Worm (Caenorhabditis elegans) whole organism, L1 larva: ENCODE data around the gene atf-4.

Source experiments
- C04F5.9 ChIP-seq: sonication (generic microtip); optimal IDR thresholded peaks from 2 replicates; lab custom pipeline; 2016; ENCODE audit warnings: missing genetic modification characterization, missing compliant biosample characterization
- C16A3.4 ChIP-seq: fragments of 150-350 bp; optimal IDR thresholded peaks from 2 replicates; lab custom pipeline; 2014; ENCODE audit warnings: missing biosample characterization, missing genetic modification characterization
- F16B12.6 ChIP-seq: fragments of 150-350 bp; optimal IDR thresholded peaks from 2 replicates; lab custom pipeline; 2014; ENCODE audit warnings: missing biosample characterization, missing genetic modification characterization
- ceh-63 ChIP-seq: fragments of 200-800 bp; sonication (Bioruptor generic); optimal IDR thresholded peaks from 2 replicates; lab custom pipeline; 2018; ENCODE audit warnings: mild to moderate bottlenecking, missing genetic modification characterization, missing compliant biosample characterization
- ceh-82 ChIP-seq, 3 experiments: fragments of 150-350 bp in 1 of 3; sonication (generic microtip) in 2 of 3; optimal IDR thresholded peaks; 2 replicates each; lab custom pipeline; 2014 to 2017; ENCODE audit warnings: missing biosample characterization in 3 of 3, missing genetic modification characterization in 3 of 3
- ceh-88 ChIP-seq: fragments of 200-800 bp; sonication (Bioruptor generic); IDR thresholded peaks from 2 replicates; pipeline ENCODE4 v1.3.6; 2022; ENCODE audit warnings: missing genetic modification characterization, missing compliant biosample characterization
- ces-1 ChIP-seq: fragments of 150-350 bp; optimal IDR thresholded peaks from 2 replicates; lab custom pipeline; 2014; ENCODE audit warnings: missing biosample characterization, missing genetic modification reagents, missing genetic modification characterization
- efl-1 ChIP-seq, 4 experiments: fragments of 150-350 bp; optimal IDR thresholded peaks in 3 of 4; peaks in 1 of 4; 1 replicate in 1 of 4; 2 replicates in 3 of 4; lab custom pipeline; 2014; ENCODE audit warnings: missing biosample characterization in 2 of 4, missing genetic modification characterization in 2 of 4, missing genetic modification reagents in 2 of 4
- egl-13 ChIP-seq: sonication (generic microtip); optimal IDR thresholded peaks from 2 replicates; lab custom pipeline; 2016; ENCODE audit warnings: missing genotype, missing genetic modification reagents, missing genetic modification characterization, missing compliant biosample characterization
- egl-27 ChIP-seq, 2 experiments: fragments of 150-350 bp in 1 of 2; sonication (generic microtip); optimal IDR thresholded peaks; 3 replicates each; lab custom pipeline; 2017 to 2018; ENCODE audit warnings: missing biosample characterization in 2 of 2, missing genetic modification characterization in 2 of 2, missing genetic modification reagents in 2 of 2
- ets-5 ChIP-seq: fragments of 200-800 bp; sonication (Bioruptor generic); IDR thresholded peaks from 2 replicates; pipeline ENCODE4 v1.3.6; 2022; ENCODE audit warnings: missing genetic modification characterization, missing compliant biosample characterization
- fkh-10 ChIP-seq: sonication (generic microtip); optimal IDR thresholded peaks from 2 replicates; lab custom pipeline; 2017; ENCODE audit warnings: missing biosample characterization, missing genetic modification reagents, missing genetic modification characterization
- fkh-4 ChIP-seq: sonication (generic microtip); optimal IDR thresholded peaks from 2 replicates; lab custom pipeline; 2016; ENCODE audit warnings: missing compliant biosample characterization, missing genetic modification characterization, borderline replicate concordance
- fos-1 ChIP-seq: fragments of 150-350 bp; optimal IDR thresholded peaks from 2 replicates; lab custom pipeline; 2014; ENCODE audit warnings: missing biosample characterization, missing genetic modification characterization
- grh-1 ChIP-seq: fragments of 200-800 bp; sonication (Bioruptor generic); IDR thresholded peaks from 2 replicates; pipeline ENCODE4 v1.3.6; 2022; ENCODE audit warnings: missing genetic modification reagents, missing genetic modification characterization, missing compliant biosample characterization
- hpl-2 ChIP-seq: fragments of 150-350 bp; optimal IDR thresholded peaks from 2 replicates; lab custom pipeline; 2014; ENCODE audit warnings: missing biosample characterization, missing genetic modification reagents, missing genetic modification characterization
- irx-1 ChIP-seq: sonication (generic microtip); optimal IDR thresholded peaks from 2 replicates; lab custom pipeline; 2016; ENCODE audit warnings: missing genetic modification characterization, missing compliant biosample characterization
- jun-1 ChIP-seq: fragments of 150-350 bp; optimal IDR thresholded peaks from 2 replicates; lab custom pipeline; 2014; ENCODE audit warnings: missing biosample characterization, missing genetic modification reagents, missing genetic modification characterization
- lin-14 ChIP-seq: fragments of 200-800 bp; sonication (Bioruptor generic); optimal IDR thresholded peaks from 2 replicates; lab custom pipeline; 2018; ENCODE audit warnings: mild to moderate bottlenecking, missing genetic modification characterization, moderate library complexity, missing compliant biosample characterization
- lin-39 ChIP-seq: fragments of 150-350 bp; optimal IDR thresholded peaks from 2 replicates; lab custom pipeline; 2014; ENCODE audit warnings: missing biosample characterization, missing genetic modification reagents, missing genetic modification characterization
- mab-9 ChIP-seq: fragments of 200-800 bp; sonication (Bioruptor generic); IDR thresholded peaks from 2 replicates; pipeline ENCODE4 v1.3.6; 2022; ENCODE audit warnings: missing genetic modification reagents, missing genetic modification characterization, missing compliant biosample characterization
- mep-1 ChIP-seq: fragments of 150-350 bp; optimal IDR thresholded peaks from 2 replicates; lab custom pipeline; 2014; ENCODE audit warnings: missing biosample characterization, missing genetic modification characterization
- nhr-19 ChIP-seq: fragments of 200-800 bp; sonication (Bioruptor generic); conservative IDR thresholded peaks from 2 replicates; pipeline ENCODE4 v1.3.6; 2022; ENCODE audit warnings: missing genetic modification characterization, missing compliant biosample characterization
- nhr-237 ChIP-seq: fragments of 150-350 bp; optimal IDR thresholded peaks from 2 replicates; lab custom pipeline; 2014; ENCODE audit warnings: missing biosample characterization, missing genetic modification characterization
- nhr-28 ChIP-seq: fragments of 150-350 bp; optimal IDR thresholded peaks from 2 replicates; lab custom pipeline; 2014; ENCODE audit warnings: missing biosample characterization, missing genetic modification characterization
- nhr-84 ChIP-seq: sonication (generic microtip); optimal IDR thresholded peaks from 2 replicates; lab custom pipeline; 2017; ENCODE audit warnings: missing biosample characterization, missing genetic modification characterization
- nhr-85 ChIP-seq: sonication (generic microtip); peaks from one replicate; lab custom pipeline; 2016; ENCODE audit warnings: missing genetic modification characterization, inconsistent platforms, missing compliant biosample characterization
- pag-3 ChIP-seq: sonication (generic microtip); optimal IDR thresholded peaks from 2 replicates; lab custom pipeline; 2017; ENCODE audit warnings: missing genetic modification characterization, mild to moderate bottlenecking, missing compliant biosample characterization, antibody characterized with exemption, borderline replicate concordance; ENCODE audit not compliant: insufficient read depth
- pax-3 ChIP-seq: fragments of 200-800 bp; sonication (Bioruptor generic); optimal IDR thresholded peaks from 2 replicates; lab custom pipeline; 2018; ENCODE audit warnings: mild to moderate bottlenecking, missing genetic modification characterization, moderate library complexity, missing compliant biosample characterization
- rnt-1 ChIP-seq: sonication (generic microtip); optimal IDR thresholded peaks from 2 replicates; lab custom pipeline; 2016; ENCODE audit warnings: mild to moderate bottlenecking, missing genetic modification characterization, moderate library complexity, missing compliant biosample characterization
- skn-1 ChIP-seq: fragments of 150-350 bp; optimal IDR thresholded peaks from 2 replicates; lab custom pipeline; 2014; ENCODE audit warnings: missing biosample characterization, missing genetic modification characterization
- sox-4 ChIP-seq: sonication (generic microtip); optimal IDR thresholded peaks from 2 replicates; lab custom pipeline; 2016; ENCODE audit warnings: missing genetic modification characterization, missing compliant biosample characterization
- sptf-1 ChIP-seq: fragments of 150-350 bp; optimal IDR thresholded peaks from 2 replicates; lab custom pipeline; 2014; ENCODE audit warnings: missing biosample characterization, missing genetic modification characterization
- sup-37 ChIP-seq: fragments of 200-800 bp; sonication (Bioruptor generic); optimal IDR thresholded peaks from 2 replicates; lab custom pipeline; 2018; ENCODE audit warnings: mild to moderate bottlenecking, missing genetic modification characterization, missing compliant biosample characterization
- tbx-2 ChIP-seq: sonication (generic microtip); optimal IDR thresholded peaks from 2 replicates; lab custom pipeline; 2016; ENCODE audit warnings: missing genetic modification characterization, missing compliant biosample characterization
- unc-130 ChIP-seq: fragments of 150-350 bp; optimal IDR thresholded peaks from 2 replicates; lab custom pipeline; 2017; ENCODE audit warnings: missing biosample characterization, missing genetic modification characterization, inconsistent platforms
- unc-30 ChIP-seq: sonication (generic microtip); optimal IDR thresholded peaks from 2 replicates; lab custom pipeline; 2017; ENCODE audit warnings: missing biosample characterization, missing genetic modification characterization
- unc-62 ChIP-seq: fragments of 150-350 bp; optimal IDR thresholded peaks from 2 replicates; lab custom pipeline; 2014; ENCODE audit warnings: missing biosample characterization, missing genetic modification reagents, missing genetic modification characterization
- unc-86 ChIP-seq: sonication (generic microtip); optimal IDR thresholded peaks from 2 replicates; lab custom pipeline; 2016; ENCODE audit warnings: missing genetic modification characterization, missing compliant biosample characterization
- vab-15 ChIP-seq: sonication (generic microtip); optimal IDR thresholded peaks from 2 replicates; lab custom pipeline; 2017; ENCODE audit warnings: missing genotype, mild to moderate bottlenecking, missing genetic modification characterization, missing compliant biosample characterization
- zag-1 ChIP-seq: fragments of 150-350 bp; optimal IDR thresholded peaks from 2 replicates; lab custom pipeline; 2014; ENCODE audit warnings: missing biosample characterization, missing genetic modification characterization
- ztf-11 ChIP-seq, 2 experiments: sonication (generic microtip); optimal IDR thresholded peaks; 2 replicates each; lab custom pipeline; 2016 to 2017; ENCODE audit warnings: missing genetic modification characterization in 2 of 2, missing biosample characterization in 1 of 2, missing compliant biosample characterization in 1 of 2

Gene atf-4

ce11 chrX:14824490-14825050 is 14.0 kb upstream of the atf-4 start, which contains the start of gene mbk-1 (continued):
- TF ChIP-seq egl-13 (tag; lab: Kevin White, UChicago) (peak; percentile 57), ceh-82 (tag; optimal IDR thresholded peaks at IDR 0.05; lab: Kevin White, UChicago) (peak in 2 of 3 experiments; percentile 11 to 59), unc-62 (GFP tag; lab: Kevin White, UChicago) (no peak), zag-1 (tag; lab: Kevin White, UChicago) (no peak), pag-3 (tag; lab: Kevin White, UChicago) (no peak), fkh-10 (no peak), unc-30 (tag; lab: Kevin White, UChicago) (no peak), grh-1 (GFP tag; lab: Robert Waterston, UW) (peak; percentile 40), fos-1 (no peak), jun-1 (tag; lab: Kevin White, UChicago) (peak; percentile 17), sox-4 (tag; lab: Kevin White, UChicago) (no peak), sptf-1 (tag; lab: Kevin White, UChicago) (no peak), pax-3 (tag; lab: Kevin White, UChicago) (no peak), nhr-237 (tag; lab: Kevin White, UChicago) (no peak), C16A3.4 (peak; percentile 60), unc-130 (no peak), lin-39 (tag; lab: Kevin White, UChicago) (no peak), unc-86 (tag; lab: Kevin White, UChicago) (peak; percentile 43), egl-27 (tag; optimal IDR thresholded peaks at IDR 0.05; lab: Kevin White, UChicago) (peak in 1 of 2 experiments; percentile 7), fkh-4 (no peak), mab-9 (GFP tag; lab: Robert Waterston, UW) (no peak), tbx-2 (tag; lab: Kevin White, UChicago) (peak; percentile 60), nhr-19 (GFP tag; lab: Robert Waterston, UW) (peak; percentile 47), nhr-85 (tag; lab: Kevin White, UChicago) (peak; percentile 74), ces-1 (GFP tag; lab: Kevin White, UChicago) (no peak), skn-1 (tag; lab: Kevin White, UChicago) (peak; percentile 53), mep-1 (tag; lab: Kevin White, UChicago) (peak; percentile 83), nhr-84 (tag; lab: Kevin White, UChicago) (no peak), rnt-1 (tag; lab: Kevin White, UChicago) (no peak), lin-14 (GFP tag; lab: Kevin White, UChicago) (peak; percentile 97), C04F5.9 (tag; lab: Kevin White, UChicago) (no peak), hpl-2 (no peak), vab-15 (tag; lab: Kevin White, UChicago) (no peak), ceh-88 (GFP tag; lab: Robert Waterston, UW) (no peak), irx-1 (tag; lab: Kevin White, UChicago) (peak; percentile 39), ztf-11 (tag; optimal IDR thresholded peaks at IDR 0.05; lab: Kevin White, UChicago) (peak in 1 of 2 experiments; percentile 11), nhr-28 (tag; lab: Kevin White, UChicago) (no peak), ets-5 (GFP tag; lab: Robert Waterston, UW) (no peak), sup-37 (GFP tag; lab: Kevin White, UChicago) (no peak), F16B12.6 (tag; lab: Kevin White, UChicago) (no peak), ceh-63 (GFP tag; lab: Kevin White, UChicago) (no peak), efl-1 (optimal IDR thresholded peaks at IDR 0.05; lab: Kevin White, UChicago) (peak; percentile 39 to 74), efl-1 (GFP tag; optimal IDR thresholded peaks at IDR 0.05 in 1 of 2; lab: Kevin White, UChicago) (peak; percentile 10 to 35)
